Fruit fly (Drosophila melanogaster) whole organism, pupa: ENCODE data around the gene nau.

ENCODE experiments used
- CG10348 ChIP-seq: fragments of 200-800 bp; sonication (Bioruptor generic); IDR thresholded peaks from 2 replicates; pipeline ENCODE4 v1.3.6; 2022; ENCODE audit warnings: missing biosample characterization, missing genetic modification characterization
- CG14655 ChIP-seq: fragments of 200-800 bp; sonication (Bioruptor generic); optimal IDR thresholded peaks from 3 replicates; lab custom pipeline; 2017; ENCODE audit warnings: mild to moderate bottlenecking, missing biosample characterization, missing genetic modification reagents, missing genetic modification characterization
- CG34367 ChIP-seq: fragments of 200-800 bp; sonication (Bioruptor generic); optimal IDR thresholded peaks from 2 replicates; lab custom pipeline; 2018; ENCODE audit warnings: missing biosample characterization, mild to moderate bottlenecking, missing genetic modification characterization
- CG8159 ChIP-seq: fragments of 200-800 bp; sonication (Bioruptor generic); optimal IDR thresholded peaks from 3 replicates; lab custom pipeline; 2018; ENCODE audit warnings: missing biosample characterization, mild to moderate bottlenecking, missing genetic modification characterization, moderate library complexity
- CG8301 ChIP-seq: fragments of 200-800 bp; sonication (Bioruptor generic); optimal IDR thresholded peaks from 2 replicates; lab custom pipeline; 2018; ENCODE audit warnings: missing biosample characterization, mild to moderate bottlenecking, missing genetic modification characterization
- D1 ChIP-seq: fragments of 200-800 bp; sonication (Bioruptor generic); optimal IDR thresholded peaks from 2 replicates; lab custom pipeline; 2018; ENCODE audit warnings: missing biosample characterization, mild to moderate bottlenecking, missing genetic modification characterization, moderate library complexity
- EcR ChIP-seq: fragments of 200-800 bp; sonication (Bioruptor generic); optimal IDR thresholded peaks from 3 replicates; lab custom pipeline; 2019; ENCODE audit warnings: missing biosample characterization, missing genetic modification characterization, mild to moderate bottlenecking, moderate library complexity, missing genetic modification reagents
- Ets98B ChIP-seq: fragments of 200-800 bp; sonication (Bioruptor generic); IDR thresholded peaks from 2 replicates; pipeline ENCODE4 v1.3.6; 2022; ENCODE audit warnings: missing biosample characterization, missing genetic modification characterization
- Pif1A ChIP-seq: fragments of 200-800 bp; sonication (Bioruptor generic); optimal IDR thresholded peaks from 3 replicates; lab custom pipeline; 2016; ENCODE audit warnings: missing biosample characterization, missing genetic modification characterization
- Snoo ChIP-seq: fragments of 200-800 bp; sonication (Bioruptor generic); optimal IDR thresholded peaks from 3 replicates; lab custom pipeline; 2017; ENCODE audit warnings: missing biosample characterization, mild to moderate bottlenecking, missing genetic modification characterization, inconsistent platforms
- fd96Ca ChIP-seq: fragments of 200-800 bp; sonication (Bioruptor generic); IDR thresholded peaks from 3 replicates; pipeline ENCODE4 v1.3.6; 2022; ENCODE audit warnings: missing biosample characterization, missing genetic modification characterization
- gl ChIP-seq: fragments of 200-800 bp; sonication (Bioruptor generic); optimal IDR thresholded peaks from 2 replicates; lab custom pipeline; 2018; ENCODE audit warnings: missing biosample characterization, mild to moderate bottlenecking, missing genetic modification characterization

dm6 chr3R:23702461-23702860 lies 15.7 kb downstream of the nau start, which contains the start of gene Qsox4:
- TF ChIP-seq EcR (GFP tag; lab: Kevin White, UChicago) (no peak), CG10348 (GFP tag; lab: Robert Waterston, UW) (no peak), Ets98B (GFP tag; lab: Robert Waterston, UW) (no peak), CG8159 (tag; lab: Kevin White, UChicago) (no peak), fd96Ca (no peak), Snoo (no peak), Pif1A (no peak), CG34367 (tag; lab: Kevin White, UChicago) (no peak), gl (tag; lab: Kevin White, UChicago) (no peak), D1 (tag; lab: Kevin White, UChicago) (no peak), CG8301 (tag; lab: Kevin White, UChicago) (no peak), CG14655 (GFP tag; lab: Kevin White, UChicago) (no peak)
